Fruit fly (Drosophila melanogaster): ENCODE measurements around the gene osa.

osa gene

dm6 chr3R:17706971-17707406, 11.2 kb downstream of the osa start:
- TF ChIP-seq crol (GFP tag; IDR thresholded peaks at IDR 0.05): peak; percentile 91
- no peak for TF ChIP-seq Atf3 (GFP tag; optimal IDR thresholded peaks at IDR 0.05)
- TF ChIP-seq mld (GFP tag; IDR thresholded peaks at IDR 0.05; ENCODE audit: partially characterized antibody): 0 out of 3 replicates have a peak, but pooled peaks have one; percentile 9
- TF ChIP-seq Hand (GFP tag; optimal IDR thresholded peaks at IDR 0.05): no peak
- TF ChIP-seq chinmo (GFP tag; IDR thresholded peaks at IDR 0.05; ENCODE audit: partially characterized antibody): 0 out of 4 replicates have a peak, but pooled peaks have one; percentile 42
- peak; percentile 21; the same call in 1 of the 2 replicates for TF ChIP-seq Adf1 (GFP tag; IDR thresholded peaks at IDR 0.05)
- 0 out of 3 replicates have a peak, but pooled peaks have one; percentile 34 for TF ChIP-seq z (GFP tag; IDR thresholded peaks at IDR 0.05)
- no peak for TF ChIP-seq bigmax (GFP tag; optimal IDR thresholded peaks at IDR 0.05)
- peak; percentile 26 for TF ChIP-seq CG18599 (GFP tag; optimal IDR thresholded peaks at IDR 0.05)
- no peak for TF ChIP-seq D (optimal IDR thresholded peaks at IDR 0.05)
- no peak for TF ChIP-seq D (GFP tag; optimal IDR thresholded peaks at IDR 0.05)
- TF ChIP-seq shn (GFP tag; optimal IDR thresholded peaks at IDR 0.05): peak; percentile 12
- no peak for TF ChIP-seq HLH54F (GFP tag; optimal IDR thresholded peaks at IDR 0.05)
- TF ChIP-seq CG12744 (GFP tag; optimal IDR thresholded peaks at IDR 0.05): no peak
- no peak for TF ChIP-seq D19B (GFP tag; optimal IDR thresholded peaks at IDR 0.05)
- no peak for TF ChIP-seq CG9437 (GFP tag; optimal IDR thresholded peaks at IDR 0.05)
- 0 out of 3 replicates have a peak, but pooled peaks have one; percentile 50 for TF ChIP-seq ci (GFP tag; IDR thresholded peaks at IDR 0.05)
- no peak for TF ChIP-seq CG17802 (tag; optimal IDR thresholded peaks at IDR 0.05)
- no peak for TF ChIP-seq Lim3 (GFP tag; IDR thresholded peaks at IDR 0.05)
- no peak for TF ChIP-seq NK7.1 (GFP tag; optimal IDR thresholded peaks at IDR 0.05)
- no peak for TF ChIP-seq CG17385 (GFP tag; optimal IDR thresholded peaks at IDR 0.05)
- no peak for TF ChIP-seq pb (GFP tag; optimal IDR thresholded peaks at IDR 0.05)
- TF ChIP-seq CG6175 (GFP tag; IDR thresholded peaks at IDR 0.05): 0 out of 3 replicates have a peak, but pooled peaks have one; percentile 35
- 0 out of 3 replicates have a peak, but pooled peaks have one; percentile 27 for TF ChIP-seq gce (GFP tag; IDR thresholded peaks at IDR 0.05)
- TF ChIP-seq Abd-B (GFP tag; optimal IDR thresholded peaks at IDR 0.05): no peak
- TF ChIP-seq sens (GFP tag): peak; percentile 68
- TF ChIP-seq Dfd (GFP tag; optimal IDR thresholded peaks at IDR 0.05): no peak
- TF ChIP-seq Camta (GFP tag; optimal IDR thresholded peaks at IDR 0.05): no peak
- no peak for TF ChIP-seq Oaz (GFP tag; IDR thresholded peaks at IDR 0.05)
- no peak for TF ChIP-seq ase (GFP tag; IDR thresholded peaks at IDR 0.05)
- TF ChIP-seq CG12942 (GFP tag; optimal IDR thresholded peaks at IDR 0.05): no peak
- TF ChIP-seq Tbp (GFP tag; optimal IDR thresholded peaks at IDR 0.05): no peak
- no peak for TF ChIP-seq CG11695 (GFP tag; IDR thresholded peaks at IDR 0.05)
- no peak for TF ChIP-seq lilli (GFP tag; optimal IDR thresholded peaks at IDR 0.05)
- TF ChIP-seq lab (GFP tag; optimal IDR thresholded peaks at IDR 0.05): peak; percentile 54
- TF ChIP-seq CG12769 (tag; optimal IDR thresholded peaks at IDR 0.05): peak; percentile 90
- no peak for TF ChIP-seq CG4820 (GFP tag; optimal IDR thresholded peaks at IDR 0.05)
- peak; percentile 85 for TF ChIP-seq CG7987 (GFP tag; optimal IDR thresholded peaks at IDR 0.05)
- TF ChIP-seq CG18476 (GFP tag; optimal IDR thresholded peaks at IDR 0.05): no peak
- no peak for TF ChIP-seq dmrt99B (tag; optimal IDR thresholded peaks at IDR 0.05)
- TF ChIP-seq CG34376 (GFP tag; optimal IDR thresholded peaks at IDR 0.05): no peak
- no peak for TF ChIP-seq hb (GFP tag; IDR thresholded peaks at IDR 0.05; ENCODE audit: partially characterized antibody)
- peak; percentile 28 for TF ChIP-seq abd-A (tag; optimal IDR thresholded peaks at IDR 0.05)
- no peak for TF ChIP-seq ac (GFP tag; optimal IDR thresholded peaks at IDR 0.05)
- TF ChIP-seq B-H1 (GFP tag; IDR thresholded peaks at IDR 0.05): no peak
- peak; percentile 83 for TF ChIP-seq ftz-f1 (GFP tag; optimal IDR thresholded peaks at IDR 0.05)
- TF ChIP-seq Dref (GFP tag; IDR thresholded peaks at IDR 0.05): no peak
- TF ChIP-seq CG2129 (GFP tag; IDR thresholded peaks at IDR 0.05; ENCODE audit: partially characterized antibody): no peak
- TF ChIP-seq hbn (GFP tag; IDR thresholded peaks at IDR 0.05; ENCODE audit: partially characterized antibody): no peak
- TF ChIP-seq CG14441 (GFP tag; IDR thresholded peaks at IDR 0.05): no peak
- TF ChIP-seq fd64A (GFP tag; optimal IDR thresholded peaks at IDR 0.05): no peak
